Worm (Caenorhabditis elegans): ENCODE results near the gene rpl-43.
"Not testable (repeated sequence)": the region's sequence is repeated elsewhere in the genome, so short reads cannot be mapped to it uniquely, and the experiment has no call there.

Gene rpl-43

DNA sequence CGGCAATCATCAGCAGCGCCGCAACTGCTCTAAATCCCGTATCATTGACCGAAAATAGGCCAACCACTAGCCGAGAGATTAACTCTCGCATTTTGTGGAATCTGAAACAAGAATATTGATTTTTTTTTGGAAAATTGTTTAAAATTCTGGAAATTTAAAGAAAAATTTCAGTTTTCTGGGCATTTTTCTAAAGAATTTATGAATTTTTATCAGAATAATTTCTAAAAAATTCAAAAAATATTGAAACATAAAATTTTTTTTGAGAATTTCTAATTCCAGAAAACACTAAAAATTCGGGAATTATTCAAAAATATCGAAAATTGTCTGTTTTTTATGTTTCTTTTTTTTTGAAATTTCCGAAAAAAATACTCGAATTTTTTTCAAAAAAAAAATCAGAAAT lies 22.4 kb upstream of the rpl-43 start, which contains the start of gene algn-3:
algn-3 (minus strand) TSS at position 101 of the 400 bp plus-strand sequence.
- TF ChIP-seq lin-40 (tag; optimal IDR thresholded peaks at IDR 0.05) (no peak), zim-3 (tag; optimal IDR thresholded peaks at IDR 0.05) (no peak), lag-1 (GFP tag; IDR thresholded peaks at IDR 0.05) (no peak), nfya-1 (tag; optimal IDR thresholded peaks at IDR 0.05; ENCODE audit: borderline replicate concordance, insufficient read depth) (no peak), attf-3 (GFP tag; conservative IDR thresholded peaks at IDR 0.05) (no peak)

DNA sequence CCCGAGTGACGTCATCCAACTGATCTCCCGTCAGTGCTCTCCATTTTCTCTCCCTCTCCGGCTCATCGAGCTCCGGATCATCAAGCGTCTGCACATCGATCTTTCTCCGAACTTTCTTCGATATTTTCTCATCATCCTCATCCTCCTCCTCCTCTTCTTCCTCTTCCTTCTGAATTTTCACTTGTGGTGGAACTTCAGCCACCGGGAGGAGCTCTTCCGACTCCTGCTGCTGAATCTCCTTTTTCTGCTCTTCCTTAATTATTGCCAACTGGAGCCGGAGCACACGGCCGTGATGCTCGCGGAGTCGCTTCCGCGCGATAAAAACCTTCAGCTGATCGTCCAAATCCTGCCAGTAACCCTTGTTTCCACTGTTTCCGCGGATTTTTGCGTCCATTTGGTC lies 18.8 kb upstream of the rpl-43 start:
- no peak for TF ChIP-seq cebp-1 (GFP tag; IDR thresholded peaks at IDR 0.05)
- TF ChIP-seq cebp-1 (tag; optimal IDR thresholded peaks at IDR 0.05): no peak
- TF ChIP-seq egrh-3 (GFP tag; IDR thresholded peaks at IDR 0.05): peak; percentile 24; the same call in 1 of the 2 replicates
- TF ChIP-seq nhr-90 (tag; optimal IDR thresholded peaks at IDR 0.05): no peak
- peak; percentile 68 for TF ChIP-seq zfh-2 (GFP tag; conservative IDR thresholded peaks at IDR 0.05)

DNA sequence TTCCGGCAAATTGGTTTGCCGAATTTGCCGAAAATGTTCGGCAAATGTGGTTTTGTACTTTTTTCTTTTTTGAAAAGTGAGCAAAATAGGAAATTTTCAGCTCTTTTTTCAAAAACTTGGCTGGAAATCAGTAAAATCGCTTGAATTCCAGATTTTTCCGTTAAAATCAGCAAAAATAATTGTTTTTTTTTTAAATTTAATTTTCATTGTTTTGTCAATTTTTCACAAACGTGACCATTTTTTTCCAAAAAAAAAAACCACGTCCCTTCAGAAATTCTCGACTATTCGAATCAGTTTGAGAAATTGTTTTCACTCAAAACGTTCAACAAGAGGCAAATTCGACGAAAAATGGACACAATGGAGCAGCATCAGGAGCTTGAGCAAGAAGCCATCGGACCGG lies 17.6 kb upstream of the rpl-43 start, which contains the start of gene K09E4.1:
K09E4.1 (plus strand) TSS at position 301 of the 400 bp plus-strand sequence.
- TF ChIP-seq B0035.1 (tag; optimal IDR thresholded peaks at IDR 0.05) (no peak), ceh-79 (tag; optimal IDR thresholded peaks at IDR 0.05) (no peak), F37B4.10 (GFP tag; IDR thresholded peaks at IDR 0.05) (no peak), Y79H2A.3 (GFP tag; conservative IDR thresholded peaks at IDR 0.05) (no peak), aptf-3 (GFP tag; IDR thresholded peaks at IDR 0.05) (no peak)

DNA sequence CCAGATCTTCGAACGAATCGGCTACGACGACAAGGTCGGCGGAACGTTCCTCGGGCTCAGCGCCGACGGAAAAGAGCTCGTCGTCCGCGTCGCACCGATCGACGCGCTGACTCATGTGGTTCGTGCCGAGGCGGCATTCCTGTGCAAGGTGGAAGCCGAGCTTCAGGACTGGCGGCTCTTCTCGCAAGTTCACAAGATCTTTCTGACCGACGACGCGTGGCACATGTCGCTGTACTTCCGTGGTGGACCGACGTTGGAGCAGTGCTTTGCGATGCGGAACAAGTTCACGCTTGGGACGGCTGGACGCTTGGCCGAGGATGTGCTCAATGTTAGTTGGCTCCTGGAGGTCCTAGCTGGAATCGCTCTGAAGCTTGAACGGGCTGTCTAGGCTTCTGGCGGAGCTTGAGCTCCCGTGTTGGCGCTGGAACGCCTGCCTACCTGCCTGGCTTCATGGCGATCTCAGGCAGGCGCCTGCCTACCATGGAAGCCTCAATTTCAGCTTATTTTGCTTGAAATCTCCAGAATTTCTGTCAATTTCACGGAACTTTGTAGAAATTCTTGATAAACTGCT lies 16.2 kb upstream of the rpl-43 start:
- TF ChIP-seq mxl-1 (tag; optimal IDR thresholded peaks at IDR 0.05) (no peak), lag-1 (GFP tag; IDR thresholded peaks at IDR 0.05) (no peak), lin-40 (tag; optimal IDR thresholded peaks at IDR 0.05) (no peak), egrh-3 (GFP tag; IDR thresholded peaks at IDR 0.05) (peak; percentile 55; the same call in 1 of the 2 replicates), nhr-90 (tag; optimal IDR thresholded peaks at IDR 0.05) (no peak), lsl-1 (GFP tag; optimal IDR thresholded peaks at IDR 0.05) (no peak), mel-28 (tag; optimal IDR thresholded peaks at IDR 0.05; ENCODE audit: borderline replicate concordance) (no peak), atf-7 (tag; optimal IDR thresholded peaks at IDR 0.05) (no peak), F55B11.4 (tag; optimal IDR thresholded peaks at IDR 0.05; ENCODE audit: borderline replicate concordance, insufficient read depth) (no peak), zfh-2 (GFP tag; conservative IDR thresholded peaks at IDR 0.05) (peak; percentile 73), dox-1 (GFP tag; IDR thresholded peaks at IDR 0.05) (0 out of 2 replicates have a peak, but pooled peaks have one; percentile 7), F52B5.7 (tag; optimal IDR thresholded peaks at IDR 0.05) (no peak), nhr-179 (tag; optimal IDR thresholded peaks at IDR 0.05) (no peak), B0019.2 (GFP tag; conservative IDR thresholded peaks at IDR 0.05) (no peak), rec-8 (tag; optimal IDR thresholded peaks at IDR 0.05) (no peak)

DNA sequence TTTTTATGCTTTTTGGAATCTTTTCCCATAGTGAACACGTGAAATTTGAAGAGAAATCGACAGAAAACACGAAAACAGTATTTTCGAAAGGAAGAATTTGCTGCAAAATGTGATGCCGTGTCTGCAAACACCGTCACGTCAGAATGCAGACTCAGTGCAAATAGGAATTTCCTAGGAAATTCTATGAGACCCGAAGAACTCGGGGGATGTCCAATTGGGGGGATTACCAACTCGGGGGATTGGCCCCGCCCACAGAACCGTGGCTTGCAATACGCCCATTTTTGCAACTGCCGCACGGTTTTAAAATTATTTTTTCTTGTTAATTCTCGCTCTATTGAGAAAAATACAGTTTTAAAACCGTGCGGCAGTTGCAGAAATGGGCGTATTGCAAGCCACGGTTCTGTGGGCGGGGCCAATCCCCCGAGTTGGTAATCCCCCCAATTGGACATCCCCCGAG lies 13.0 kb upstream of the rpl-43 start, which contains the start of gene cacn-1:
cacn-1 (minus strand) TSS at position 51 of the 457 bp plus-strand sequence.
- TF ChIP-seq rpc-1 (optimal IDR thresholded peaks at IDR 0.05) (peak; percentile 3), Y53G8AR.9 (GFP tag; conservative IDR thresholded peaks at IDR 0.05) (peak; percentile 58; the same call in 1 of the 2 replicates), snpc-4 (tag; optimal IDR thresholded peaks at IDR 0.05) (peak in 2 of 4 experiments; percentile 35 to 41), K11D2.4 (GFP tag; IDR thresholded peaks at IDR 0.05) (peak; percentile 67), hsf-1 (GFP tag; IDR thresholded peaks at IDR 0.05) (0 out of 2 replicates have a peak, but pooled peaks have one; percentile 21), C06A6.2 (GFP tag; conservative IDR thresholded peaks at IDR 0.05) (peak; percentile 84), lin-40 (tag; optimal IDR thresholded peaks at IDR 0.05) (peak; percentile 71), rcor-1 (GFP tag; IDR thresholded peaks at IDR 0.05) (peak; percentile 38; the same call in 1 of the 2 replicates), Y56A3A.18 (GFP tag; IDR thresholded peaks at IDR 0.05) (0 out of 2 replicates have a peak, but pooled peaks have one; percentile 46), cebp-1 (GFP tag; IDR thresholded peaks at IDR 0.05) (0 out of 2 replicates have a peak, but pooled peaks have one; percentile 50), cebp-1 (tag; optimal IDR thresholded peaks at IDR 0.05) (peak; percentile 73), attf-3 (GFP tag; conservative IDR thresholded peaks at IDR 0.05) (peak; percentile 37; the same call in 1 of the 2 replicates), bed-2 (GFP tag; IDR thresholded peaks at IDR 0.05) (0 out of 2 replicates have a peak, but pooled peaks have one; percentile 30), Y95B8A.8 (GFP tag; IDR thresholded peaks at IDR 0.05) (peak; percentile 29; the same call in 1 of the 2 replicates), F49E8.2 (tag; optimal IDR thresholded peaks at IDR 0.05; ENCODE audit: insufficient read depth) (peak; percentile 10), F33H1.4 (GFP tag; IDR thresholded peaks at IDR 0.05) (0 out of 2 replicates have a peak, but pooled peaks have one; percentile 21), madf-10 (tag; optimal IDR thresholded peaks at IDR 0.05) (peak; percentile 39)
- not testable (repeated sequence) for TF ChIP-seq rpc-1 (tag; optimal IDR thresholded peaks at IDR 0.05); snpc-4 (GFP tag; optimal IDR thresholded peaks at IDR 0.05)
